Worm (Caenorhabditis elegans) whole organism, L1 larva: ENCODE measurements around the gene Y45G5AM.4.

Source experiments
- Y116A8C.19 ChIP-seq: sonication (generic microtip); optimal IDR thresholded peaks from 2 replicates; lab custom pipeline; 2016; ENCODE audit warnings: missing compliant biosample characterization, missing genetic modification characterization, borderline replicate concordance
- aha-1 ChIP-seq: fragments of 150-350 bp; optimal IDR thresholded peaks from 2 replicates; lab custom pipeline; 2014; ENCODE audit warnings: missing biosample characterization, missing genetic modification characterization
- ama-1 ChIP-seq: fragments of 150-350 bp; optimal IDR thresholded peaks from 2 replicates; lab custom pipeline; 2014
- blmp-1 ChIP-seq: fragments of 150-350 bp; optimal IDR thresholded peaks from 2 replicates; lab custom pipeline; 2014; ENCODE audit warnings: missing biosample characterization, missing genetic modification characterization
- ceh-82 ChIP-seq, 3 experiments: fragments of 150-350 bp in 1 of 3; sonication (generic microtip) in 2 of 3; optimal IDR thresholded peaks; 2 replicates each; lab custom pipeline; 2014 to 2017; ENCODE audit warnings: missing biosample characterization in 3 of 3, missing genetic modification characterization in 3 of 3
- ceh-88 ChIP-seq: fragments of 200-800 bp; sonication (Bioruptor generic); IDR thresholded peaks from 2 replicates; pipeline ENCODE4 v1.3.6; 2022; ENCODE audit warnings: missing genetic modification characterization, missing compliant biosample characterization
- dpl-1 ChIP-seq, 3 experiments: fragments of 150-350 bp in 2 of 3; sonication (generic microtip) in 1 of 3; optimal IDR thresholded peaks; 2 replicates each; lab custom pipeline; 2014 to 2017; ENCODE audit warnings: missing biosample characterization in 3 of 3, missing genetic modification characterization in 3 of 3, missing genetic modification reagents in 3 of 3
- dsc-1 ChIP-seq: sonication (generic microtip); optimal IDR thresholded peaks from 2 replicates; lab custom pipeline; 2016; ENCODE audit warnings: mild to moderate bottlenecking, missing genetic modification characterization, missing compliant biosample characterization
- efl-1 ChIP-seq, 4 experiments: fragments of 150-350 bp; optimal IDR thresholded peaks in 3 of 4; peaks in 1 of 4; 1 replicate in 1 of 4; 2 replicates in 3 of 4; lab custom pipeline; 2014; ENCODE audit warnings: missing biosample characterization in 2 of 4, missing genetic modification characterization in 2 of 4, missing genetic modification reagents in 2 of 4
- efl-3 ChIP-seq: fragments of 200-800 bp; sonication (Bioruptor generic); optimal IDR thresholded peaks from 2 replicates; lab custom pipeline; 2018; ENCODE audit warnings: mild to moderate bottlenecking, missing genetic modification characterization, missing compliant biosample characterization
- egl-27 ChIP-seq, 2 experiments: fragments of 150-350 bp in 1 of 2; sonication (generic microtip); optimal IDR thresholded peaks; 3 replicates each; lab custom pipeline; 2017 to 2018; ENCODE audit warnings: missing biosample characterization in 2 of 2, missing genetic modification characterization in 2 of 2, missing genetic modification reagents in 2 of 2
- elt-3 ChIP-seq, 6 experiments: fragments of 150-350 bp in 1 of 6; sonication (generic microtip); optimal IDR thresholded peaks; 2 replicates each; lab custom pipeline; 2017 to 2018; ENCODE audit warnings: missing biosample characterization in 6 of 6, missing genetic modification characterization in 6 of 6, inconsistent platforms in 1 of 6
- ets-5 ChIP-seq: fragments of 200-800 bp; sonication (Bioruptor generic); IDR thresholded peaks from 2 replicates; pipeline ENCODE4 v1.3.6; 2022; ENCODE audit warnings: missing genetic modification characterization, missing compliant biosample characterization
- fkh-8 ChIP-seq: sonication (generic microtip); optimal IDR thresholded peaks from 2 replicates; lab custom pipeline; 2016; ENCODE audit warnings: mild to moderate bottlenecking, missing genetic modification characterization, missing compliant biosample characterization
- grh-1 ChIP-seq: fragments of 200-800 bp; sonication (Bioruptor generic); IDR thresholded peaks from 2 replicates; pipeline ENCODE4 v1.3.6; 2022; ENCODE audit warnings: missing genetic modification reagents, missing genetic modification characterization, missing compliant biosample characterization
- irx-1 ChIP-seq: sonication (generic microtip); optimal IDR thresholded peaks from 2 replicates; lab custom pipeline; 2016; ENCODE audit warnings: missing genetic modification characterization, missing compliant biosample characterization
- isw-1 ChIP-seq: fragments of 200-800 bp; sonication (Bioruptor generic); IDR thresholded peaks from 2 replicates; pipeline ENCODE4 v1.3.6; 2022; ENCODE audit warnings: missing genetic modification characterization, missing compliant biosample characterization
- lin-13 ChIP-seq: fragments of 150-350 bp; optimal IDR thresholded peaks from 2 replicates; lab custom pipeline; 2014; ENCODE audit warnings: missing biosample characterization, missing genetic modification reagents, missing genetic modification characterization
- lin-14 ChIP-seq: fragments of 200-800 bp; sonication (Bioruptor generic); optimal IDR thresholded peaks from 2 replicates; lab custom pipeline; 2018; ENCODE audit warnings: mild to moderate bottlenecking, missing genetic modification characterization, moderate library complexity, missing compliant biosample characterization
- lin-35 ChIP-seq, 2 experiments: fragments of 150-350 bp; optimal IDR thresholded peaks; 2 replicates each; lab custom pipeline; 2014; ENCODE audit warnings: missing biosample characterization in 2 of 2, missing genetic modification characterization in 2 of 2, missing genetic modification reagents in 2 of 2
- lir-3 ChIP-seq: sonication (generic microtip); optimal IDR thresholded peaks from 2 replicates; lab custom pipeline; 2016; ENCODE audit warnings: mild to moderate bottlenecking, missing genetic modification characterization, moderate library complexity, missing compliant biosample characterization; ENCODE audit not compliant: poor library complexity
- lsy-2 ChIP-seq, 2 experiments: fragments of 150-350 bp; optimal IDR thresholded peaks; 2 replicates each; lab custom pipeline; 2014; ENCODE audit warnings: missing biosample characterization in 2 of 2, missing genetic modification characterization in 2 of 2
- mab-9 ChIP-seq: fragments of 200-800 bp; sonication (Bioruptor generic); IDR thresholded peaks from 2 replicates; pipeline ENCODE4 v1.3.6; 2022; ENCODE audit warnings: missing genetic modification reagents, missing genetic modification characterization, missing compliant biosample characterization
- mdl-1 ChIP-seq, 2 experiments: fragments of 150-350 bp; optimal IDR thresholded peaks; 2 replicates each; lab custom pipeline; 2014 to 2017; ENCODE audit warnings: missing biosample characterization in 2 of 2, missing genetic modification characterization in 2 of 2, inconsistent platforms in 1 of 2
- nhr-20 ChIP-seq: sonication (generic microtip); optimal IDR thresholded peaks from 2 replicates; lab custom pipeline; 2016; ENCODE audit warnings: mild to moderate bottlenecking, missing genetic modification characterization, missing compliant biosample characterization
- nhr-47 ChIP-seq: sonication (generic microtip); optimal IDR thresholded peaks from 2 replicates; lab custom pipeline; 2016; ENCODE audit warnings: mild to moderate bottlenecking, missing genetic modification characterization, moderate library complexity, missing compliant biosample characterization
- nhr-71 ChIP-seq: sonication (generic microtip); optimal IDR thresholded peaks from 2 replicates; lab custom pipeline; 2016; ENCODE audit warnings: mild to moderate bottlenecking, missing genetic modification characterization, moderate library complexity, missing compliant biosample characterization
- nhr-85 ChIP-seq: sonication (generic microtip); peaks from one replicate; lab custom pipeline; 2016; ENCODE audit warnings: missing genetic modification characterization, inconsistent platforms, missing compliant biosample characterization
- nhr-90 ChIP-seq: sonication (generic microtip); optimal IDR thresholded peaks from 2 replicates; lab custom pipeline; 2016; ENCODE audit warnings: mild to moderate bottlenecking, missing genetic modification characterization, missing compliant biosample characterization; ENCODE audit not compliant: poor library complexity
- pqm-1 ChIP-seq: sonication (generic microtip); optimal IDR thresholded peaks from 3 replicates; lab custom pipeline; 2017; ENCODE audit warnings: missing biosample characterization, missing genetic modification characterization
- rnt-1 ChIP-seq: sonication (generic microtip); optimal IDR thresholded peaks from 2 replicates; lab custom pipeline; 2016; ENCODE audit warnings: mild to moderate bottlenecking, missing genetic modification characterization, moderate library complexity, missing compliant biosample characterization
- snu-23 ChIP-seq: sonication (generic microtip); optimal IDR thresholded peaks from 2 replicates; lab custom pipeline; 2016; ENCODE audit warnings: missing genetic modification characterization, missing compliant biosample characterization
- unc-86 ChIP-seq: sonication (generic microtip); optimal IDR thresholded peaks from 2 replicates; lab custom pipeline; 2016; ENCODE audit warnings: missing genetic modification characterization, missing compliant biosample characterization
- vab-15 ChIP-seq: sonication (generic microtip); optimal IDR thresholded peaks from 2 replicates; lab custom pipeline; 2017; ENCODE audit warnings: missing genotype, mild to moderate bottlenecking, missing genetic modification characterization, missing compliant biosample characterization
- zip-4 ChIP-seq: fragments of 200-800 bp; sonication (Bioruptor generic); optimal IDR thresholded peaks from 2 replicates; lab custom pipeline; 2018; ENCODE audit warnings: mild to moderate bottlenecking, missing genetic modification characterization, moderate library complexity, missing compliant biosample characterization

The Y45G5AM.4 gene

ce11 chrV:4190232-4190631, 27.2 kb downstream of the Y45G5AM.4 start:
- TF ChIP-seq rnt-1 (tag; lab: Kevin White, UChicago) = no peak
- TF ChIP-seq aha-1 = no peak
- no peak for TF ChIP-seq ceh-88 (GFP tag; lab: Robert Waterston, UW)
- peak; percentile 7 for TF ChIP-seq ama-1
- TF ChIP-seq dsc-1 (tag; lab: Kevin White, UChicago) = no peak
- TF ChIP-seq efl-3 (GFP tag; lab: Kevin White, UChicago) = no peak
- TF ChIP-seq unc-86 = no peak
- TF ChIP-seq pqm-1 (tag; lab: Kevin White, UChicago) = no peak
- no peak for TF ChIP-seq Y116A8C.19
- no peak for TF ChIP-seq efl-1 (optimal IDR thresholded peaks at IDR 0.05; lab: Kevin White, UChicago)
- TF ChIP-seq efl-1 (GFP tag; optimal IDR thresholded peaks at IDR 0.05 in 1 of 2; lab: Kevin White, UChicago) = peak in 1 of 2 experiments; percentile 2
- no peak for TF ChIP-seq irx-1 (tag; lab: Kevin White, UChicago)
- TF ChIP-seq lsy-2 (tag; optimal IDR thresholded peaks at IDR 0.05; lab: Kevin White, UChicago) = no peak
- TF ChIP-seq ceh-82 (tag; optimal IDR thresholded peaks at IDR 0.05; lab: Kevin White, UChicago) = no peak

ce11 chrV:4192688-4193471, 29.9 kb downstream of the Y45G5AM.4 start:
- TF ChIP-seq lir-3 (no peak), blmp-1 (peak; percentile 11), mdl-1 (tag; optimal IDR thresholded peaks at IDR 0.05; lab: Kevin White, UChicago) (no peak), grh-1 (GFP tag; lab: Robert Waterston, UW) (peak; percentile 88), nhr-90 (tag; lab: Kevin White, UChicago) (peak; percentile 24), lin-35 (GFP tag; optimal IDR thresholded peaks at IDR 0.05; lab: Kevin White, UChicago) (peak; percentile 8 to 70), dsc-1 (tag; lab: Kevin White, UChicago) (peak; percentile 47), irx-1 (tag; lab: Kevin White, UChicago) (peak; percentile 4), nhr-20 (tag; lab: Kevin White, UChicago) (peak; percentile 62), dpl-1 (GFP tag; optimal IDR thresholded peaks at IDR 0.05; lab: Kevin White, UChicago) (peak in 2 of 3 experiments; percentile 14 to 41), ceh-82 (tag; optimal IDR thresholded peaks at IDR 0.05; lab: Kevin White, UChicago) (peak in 1 of 3 experiments; percentile 21), mab-9 (GFP tag; lab: Robert Waterston, UW) (no peak), lin-14 (peak; percentile 59), vab-15 (tag; lab: Kevin White, UChicago) (peak; percentile 26), snu-23 (GFP tag; lab: Kevin White, UChicago) (peak; percentile 19), ets-5 (GFP tag; lab: Robert Waterston, UW) (no peak), zip-4 (GFP tag; lab: Kevin White, UChicago) (no peak), efl-1 (optimal IDR thresholded peaks at IDR 0.05; lab: Kevin White, UChicago) (no peak), efl-1 (GFP tag; optimal IDR thresholded peaks at IDR 0.05 in 1 of 2; lab: Kevin White, UChicago) (peak; percentile 12 to 89), isw-1 (GFP tag; lab: Robert Waterston, UW) (no peak), egl-27 (tag; optimal IDR thresholded peaks at IDR 0.05; lab: Kevin White, UChicago) (no peak), nhr-71 (tag; lab: Kevin White, UChicago) (peak; percentile 62), nhr-85 (tag; lab: Kevin White, UChicago) (peak; percentile 92), fkh-8 (tag; lab: Kevin White, UChicago) (peak; percentile 63), nhr-47 (tag; lab: Kevin White, UChicago) (peak; percentile 50), unc-86 (peak; percentile 41), elt-3 (tag; optimal IDR thresholded peaks at IDR 0.05; lab: Kevin White, UChicago) (peak in 1 of 6 experiments; percentile 44), lin-13 (GFP tag; lab: Kevin White, UChicago) (peak; percentile 45)
